Fruit fly (Drosophila melanogaster): ENCODE data around the gene CG14104.
A peak's percentile ranks its signal among the peaks of the same experiment; 100 is the strongest.

Gene CG14104

dm6 chr3L:19813075-19813903, 6.3 kb upstream of the CG14104 start, which contains the start of gene Cyp305a1:
Cyp305a1 (minus strand) TSS chr3L:19813339.
- no peak for TF ChIP-seq CG17806 (tag; optimal IDR thresholded peaks at IDR 0.05)
- 0 out of 2 replicates have a peak, but pooled peaks have one; percentile 11 for TF ChIP-seq CG32121 (GFP tag; IDR thresholded peaks at IDR 0.05)

- TF ChIP-seq D1 (tag; optimal IDR thresholded peaks at IDR 0.05), result no peak
- TF ChIP-seq CG4496 (GFP tag; IDR thresholded peaks at IDR 0.05), result no peak
- no peak for TF ChIP-seq gl (tag; optimal IDR thresholded peaks at IDR 0.05)
- no peak for TF ChIP-seq EcR (GFP tag; optimal IDR thresholded peaks at IDR 0.05)
Observed at dm6 chr3L:19812491-19812890, 5.5 kb upstream of the CG14104 start.

dm6 chr3L:19807521-19807920, 522 bp upstream of the CG14104 start:
- no peak for TF ChIP-seq CG12605 (GFP tag; IDR thresholded peaks at IDR 0.05)
- no peak for TF ChIP-seq Pif1A (GFP tag; optimal IDR thresholded peaks at IDR 0.05)
- TF ChIP-seq CG14655 (GFP tag; optimal IDR thresholded peaks at IDR 0.05), result no peak
- no peak for TF ChIP-seq Ets98B (GFP tag; IDR thresholded peaks at IDR 0.05)
- TF ChIP-seq CG34367 (tag; optimal IDR thresholded peaks at IDR 0.05), result no peak
- no peak for TF ChIP-seq CG32121 (GFP tag; IDR thresholded peaks at IDR 0.05)
- no peak for TF ChIP-seq CG15710 (tag; optimal IDR thresholded peaks at IDR 0.05)
- TF ChIP-seq Snoo (tag; optimal IDR thresholded peaks at IDR 0.05), result no peak
- TF ChIP-seq CG8159 (tag; optimal IDR thresholded peaks at IDR 0.05), result no peak
- no peak for TF ChIP-seq rn (GFP tag; IDR thresholded peaks at IDR 0.05)
- no peak for TF ChIP-seq gl (tag; optimal IDR thresholded peaks at IDR 0.05)
- no peak for TF ChIP-seq CG9948 (tag; optimal IDR thresholded peaks at IDR 0.05)
- no peak for TF ChIP-seq fd96Ca (GFP tag; IDR thresholded peaks at IDR 0.05)
- TF ChIP-seq EcR (GFP tag; optimal IDR thresholded peaks at IDR 0.05), result no peak
- no peak for TF ChIP-seq CG13204 (GFP tag; optimal IDR thresholded peaks at IDR 0.05)
- no peak for TF ChIP-seq CG17806 (tag; optimal IDR thresholded peaks at IDR 0.05)
- no peak for TF ChIP-seq CG4496 (GFP tag; IDR thresholded peaks at IDR 0.05)
- no peak for TF ChIP-seq CG10348 (GFP tag; IDR thresholded peaks at IDR 0.05)
- TF ChIP-seq D1 (tag; optimal IDR thresholded peaks at IDR 0.05), result no peak
- TF ChIP-seq CG8301 (tag; optimal IDR thresholded peaks at IDR 0.05), result no peak

dm6 chr3L:19805895-19806294, 1.1 kb downstream of the CG14104 start, which contains the start of gene CG34116:
CG34116 (minus strand) TSS chr3L:19806036.
- no peak for TF ChIP-seq EcR (GFP tag; optimal IDR thresholded peaks at IDR 0.05)
- no peak for TF ChIP-seq D1 (tag; optimal IDR thresholded peaks at IDR 0.05)
- TF ChIP-seq CG15710 (tag; optimal IDR thresholded peaks at IDR 0.05), result no peak
- TF ChIP-seq CG12605 (GFP tag; IDR thresholded peaks at IDR 0.05), result no peak
- TF ChIP-seq Pif1A (GFP tag; optimal IDR thresholded peaks at IDR 0.05), result no peak
- TF ChIP-seq Snoo (tag; optimal IDR thresholded peaks at IDR 0.05), result no peak
- TF ChIP-seq CG9948 (tag; optimal IDR thresholded peaks at IDR 0.05), result no peak
- TF ChIP-seq Ets98B (GFP tag; IDR thresholded peaks at IDR 0.05), result no peak
- TF ChIP-seq CG13204 (GFP tag; optimal IDR thresholded peaks at IDR 0.05), result no peak
- no peak for TF ChIP-seq CG8301 (tag; optimal IDR thresholded peaks at IDR 0.05)
- no peak for TF ChIP-seq rn (GFP tag; IDR thresholded peaks at IDR 0.05)

dm6 chr3L:19804908-19805307, 2.1 kb downstream of the CG14104 start, which contains the start of the genes TORIP and Ccdc58:
TORIP (minus strand) TSS chr3L:19805080.
Ccdc58 (plus strand) TSS chr3L:19805181.
- TF ChIP-seq CG13204 (GFP tag; optimal IDR thresholded peaks at IDR 0.05) (no peak), CG12605 (GFP tag; IDR thresholded peaks at IDR 0.05) (no peak), CG4496 (GFP tag; IDR thresholded peaks at IDR 0.05) (no peak), CG8301 (tag; optimal IDR thresholded peaks at IDR 0.05) (no peak), CG34367 (tag; optimal IDR thresholded peaks at IDR 0.05) (no peak), D1 (tag; optimal IDR thresholded peaks at IDR 0.05) (no peak), Pif1A (GFP tag; optimal IDR thresholded peaks at IDR 0.05) (no peak), gl (tag; optimal IDR thresholded peaks at IDR 0.05) (no peak), CG15710 (tag; optimal IDR thresholded peaks at IDR 0.05) (no peak)

DNA sequence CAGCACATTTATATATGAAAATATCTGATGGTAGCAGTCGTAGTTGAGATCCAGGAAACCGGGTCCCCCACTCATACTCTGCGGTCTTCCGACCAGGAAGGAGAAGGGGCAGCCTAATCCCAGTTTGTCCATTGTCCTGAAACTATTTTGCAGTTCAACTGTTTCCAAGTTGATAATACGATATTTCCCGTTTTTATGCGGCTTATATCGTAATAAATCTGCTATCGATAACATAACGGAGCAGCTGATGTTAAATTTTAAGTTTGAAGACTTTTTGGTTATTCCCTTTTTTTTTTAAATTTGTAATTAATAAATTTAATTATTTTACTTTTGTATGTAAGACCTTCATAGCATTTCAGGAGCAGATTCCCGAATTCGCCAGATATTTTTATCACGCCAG, 5.9 kb downstream of the CG14104 start, which contains the start of gene CG14102:
CG14102 (minus strand) TSS at position 187 of the 400 bp plus-strand sequence.
- TF ChIP-seq CG9948 (tag; optimal IDR thresholded peaks at IDR 0.05), result no peak
- no peak for TF ChIP-seq CG12605 (GFP tag; IDR thresholded peaks at IDR 0.05)
- TF ChIP-seq Snoo (tag; optimal IDR thresholded peaks at IDR 0.05), result no peak
- no peak for TF ChIP-seq D1 (tag; optimal IDR thresholded peaks at IDR 0.05)
- TF ChIP-seq CG10348 (GFP tag; IDR thresholded peaks at IDR 0.05), result no peak
- no peak for TF ChIP-seq fd96Ca (GFP tag; IDR thresholded peaks at IDR 0.05)
- no peak for TF ChIP-seq CG14655 (GFP tag; optimal IDR thresholded peaks at IDR 0.05)
- TF ChIP-seq CG4496 (GFP tag; IDR thresholded peaks at IDR 0.05), result no peak
- TF ChIP-seq Pif1B (GFP tag; optimal IDR thresholded peaks at IDR 0.05), result no peak
- no peak for TF ChIP-seq CG13204 (GFP tag; optimal IDR thresholded peaks at IDR 0.05)
- TF ChIP-seq CG15710 (tag; optimal IDR thresholded peaks at IDR 0.05), result no peak
- no peak for TF ChIP-seq Pif1A (GFP tag; optimal IDR thresholded peaks at IDR 0.05)
- TF ChIP-seq rn (GFP tag; IDR thresholded peaks at IDR 0.05), result no peak
- no peak for TF ChIP-seq CG8159 (tag; optimal IDR thresholded peaks at IDR 0.05)
- TF ChIP-seq CG34367 (tag; optimal IDR thresholded peaks at IDR 0.05), result no peak
- TF ChIP-seq EcR (GFP tag; optimal IDR thresholded peaks at IDR 0.05), result no peak
- no peak for TF ChIP-seq CG32121 (GFP tag; IDR thresholded peaks at IDR 0.05)
